Worm (Caenorhabditis elegans) whole organism, late embryonic: Measurements from ENCODE around the gene Y57A10A.13.

ENCODE experiments used
- C38D4.7 ChIP-seq: fragments of 200-800 bp; sonication (Bioruptor generic); optimal IDR thresholded peaks from 2 replicates; lab custom pipeline; 2018; ENCODE audit warnings: mild to moderate bottlenecking, missing genetic modification characterization, moderate library complexity, missing compliant biosample characterization
- Y22D7AL.16 ChIP-seq: sonication (generic microtip); optimal IDR thresholded peaks from 2 replicates; lab custom pipeline; 2016; ENCODE audit warnings: missing genetic modification characterization, missing compliant biosample characterization
- ceh-18 ChIP-seq: sonication (generic microtip); optimal IDR thresholded peaks from 2 replicates; lab custom pipeline; 2016; ENCODE audit warnings: missing genetic modification characterization, missing compliant biosample characterization
- ceh-19 ChIP-seq: fragments of 200-800 bp; sonication (Bioruptor generic); optimal IDR thresholded peaks from 2 replicates; lab custom pipeline; 2018; ENCODE audit warnings: mild to moderate bottlenecking, missing genetic modification characterization, missing compliant biosample characterization
- ceh-22 ChIP-seq: sonication (generic microtip); optimal IDR thresholded peaks from 2 replicates; lab custom pipeline; 2017; ENCODE audit warnings: missing biosample characterization, missing genetic modification characterization
- ceh-30 ChIP-seq: fragments of 150-350 bp; optimal IDR thresholded peaks from 2 replicates; lab custom pipeline; 2014; ENCODE audit warnings: missing biosample characterization, missing genetic modification characterization
- ceh-45 ChIP-seq: fragments of 200-800 bp; sonication (Bioruptor generic); IDR thresholded peaks from 2 replicates; pipeline ENCODE4 v1.3.6; 2022; ENCODE audit warnings: missing genetic modification reagents, missing genetic modification characterization, missing compliant biosample characterization
- ceh-48 ChIP-seq: sonication (generic microtip); optimal IDR thresholded peaks from 2 replicates; lab custom pipeline; 2016; ENCODE audit warnings: missing genetic modification characterization, inconsistent platforms, missing compliant biosample characterization
- ceh-6 ChIP-seq: fragments of 200-800 bp; sonication (Bioruptor generic); optimal IDR thresholded peaks from 2 replicates; lab custom pipeline; 2018; ENCODE audit warnings: mild to moderate bottlenecking, missing genetic modification characterization, missing compliant biosample characterization
- dmd-4 ChIP-seq: sonication (generic microtip); optimal IDR thresholded peaks from 2 replicates; lab custom pipeline; 2016; ENCODE audit warnings: borderline replicate concordance, missing genetic modification characterization, missing compliant biosample characterization
- elt-2 ChIP-seq: sonication (generic microtip); optimal IDR thresholded peaks from 2 replicates; lab custom pipeline; 2016; ENCODE audit warnings: missing genetic modification reagents, missing genetic modification characterization, missing compliant biosample characterization
- elt-4 ChIP-seq: sonication (generic microtip); optimal IDR thresholded peaks from 2 replicates; lab custom pipeline; 2016; ENCODE audit warnings: missing genetic modification characterization, missing compliant biosample characterization
- ets-4 ChIP-seq: sonication (generic microtip); optimal IDR thresholded peaks from 2 replicates; lab custom pipeline; 2016; ENCODE audit warnings: missing genetic modification characterization, missing compliant biosample characterization
- eyg-1 ChIP-seq: sonication (generic microtip); optimal IDR thresholded peaks from 2 replicates; lab custom pipeline; 2016; ENCODE audit warnings: missing genotype, missing genetic modification characterization, missing compliant biosample characterization
- fax-1 ChIP-seq: sonication (generic microtip); optimal IDR thresholded peaks from 2 replicates; lab custom pipeline; 2016; ENCODE audit warnings: missing genotype, missing genetic modification characterization, missing compliant biosample characterization
- fkh-10 ChIP-seq: fragments of 150-350 bp; optimal IDR thresholded peaks from 2 replicates; lab custom pipeline; 2014; ENCODE audit warnings: missing biosample characterization, missing genetic modification reagents, missing genetic modification characterization
- fkh-6 ChIP-seq: sonication (generic microtip); optimal IDR thresholded peaks from 2 replicates; lab custom pipeline; 2016; ENCODE audit warnings: missing genetic modification characterization, missing compliant biosample characterization
- hlh-13 ChIP-seq: fragments of 200-800 bp; sonication (Bioruptor generic); optimal IDR thresholded peaks from 2 replicates; lab custom pipeline; 2018; ENCODE audit warnings: mild to moderate bottlenecking, missing genetic modification characterization, missing compliant biosample characterization
- lim-6 ChIP-seq: sonication (generic microtip); optimal IDR thresholded peaks from 2 replicates; lab custom pipeline; 2016; ENCODE audit warnings: missing genetic modification characterization, missing compliant biosample characterization
- madf-2 ChIP-seq: sonication (generic microtip); optimal IDR thresholded peaks from 2 replicates; lab custom pipeline; 2017; ENCODE audit warnings: missing genetic modification characterization, missing compliant biosample characterization
- mec-3 ChIP-seq: sonication (generic microtip); optimal IDR thresholded peaks from 2 replicates; lab custom pipeline; 2016; ENCODE audit warnings: borderline replicate concordance, missing genetic modification characterization, missing compliant biosample characterization
- nhr-11 ChIP-seq: fragments of 150-350 bp; optimal IDR thresholded peaks from 2 replicates; lab custom pipeline; 2014; ENCODE audit warnings: missing biosample characterization, missing genetic modification characterization
- nhr-232 ChIP-seq: sonication (generic microtip); optimal IDR thresholded peaks from 2 replicates; lab custom pipeline; 2016; ENCODE audit warnings: missing genetic modification characterization, missing compliant biosample characterization
- odd-2 ChIP-seq: sonication (generic microtip); optimal IDR thresholded peaks from 2 replicates; lab custom pipeline; 2017; ENCODE audit warnings: antibody characterized with exemption, mild to moderate bottlenecking, missing genetic modification characterization, missing compliant biosample characterization
- pag-3 ChIP-seq: sonication (generic microtip); optimal IDR thresholded peaks from 2 replicates; lab custom pipeline; 2016; ENCODE audit warnings: missing compliant biosample characterization, missing genetic modification characterization, borderline replicate concordance
- pax-1 ChIP-seq: fragments of 150-350 bp; optimal IDR thresholded peaks from 2 replicates; lab custom pipeline; 2014; ENCODE audit warnings: missing biosample characterization, missing genetic modification characterization
- pha-2 ChIP-seq: sonication (generic microtip); optimal IDR thresholded peaks from 2 replicates; lab custom pipeline; 2017; ENCODE audit warnings: mild to moderate bottlenecking, missing genetic modification characterization, missing compliant biosample characterization
- pha-4 ChIP-seq: fragments of 150-350 bp; optimal IDR thresholded peaks from 2 replicates; lab custom pipeline; 2018; ENCODE audit warnings: missing biosample characterization, missing genetic modification reagents, missing genetic modification characterization
- pqm-1 ChIP-seq: sonication (generic microtip); optimal IDR thresholded peaks from 2 replicates; lab custom pipeline; 2016; ENCODE audit warnings: missing genetic modification characterization, missing compliant biosample characterization
- sdc-2 ChIP-seq: sonication (generic microtip); optimal IDR thresholded peaks from 2 replicates; lab custom pipeline; 2016; ENCODE audit warnings: missing genotype, missing genetic modification characterization, missing compliant biosample characterization
- syd-9 ChIP-seq: sonication (generic microtip); optimal IDR thresholded peaks from 2 replicates; lab custom pipeline; 2016; ENCODE audit warnings: mild to moderate bottlenecking, missing genetic modification characterization, moderate library complexity, missing compliant biosample characterization
- tbx-2 ChIP-seq: sonication (generic microtip); optimal IDR thresholded peaks from 2 replicates; lab custom pipeline; 2016; ENCODE audit warnings: missing genetic modification characterization, missing compliant biosample characterization
- tbx-7 ChIP-seq: sonication (generic microtip); optimal IDR thresholded peaks from 2 replicates; lab custom pipeline; 2016; ENCODE audit warnings: missing genotype, missing genetic modification characterization, missing compliant biosample characterization
- ttx-3 ChIP-seq: sonication (generic microtip); optimal IDR thresholded peaks from 2 replicates; lab custom pipeline; 2016; ENCODE audit warnings: missing genetic modification reagents, missing genetic modification characterization, missing compliant biosample characterization
- ztf-16 ChIP-seq: sonication (generic microtip); optimal IDR thresholded peaks from 2 replicates; lab custom pipeline; 2017; ENCODE audit warnings: missing genetic modification characterization, missing compliant biosample characterization

The Y57A10A.13 gene

ce11 chrII:12147331-12147730 is 37.4 kb downstream of the Y57A10A.13 start, which contains the start of gene Y57A10A.2:
Y57A10A.2 (plus strand) TSS chrII:12147631.
- TF ChIP-seq ttx-3 (tag; lab: Kevin White, UChicago) (no peak), fkh-10 (no peak), fkh-6 (no peak), elt-2 (no peak), eyg-1 (no peak), pax-1 (tag; lab: Kevin White, UChicago) (no peak), ceh-6 (GFP tag; lab: Kevin White, UChicago) (no peak), ceh-22 (no peak), nhr-11 (tag; lab: Kevin White, UChicago) (no peak), odd-2 (tag; lab: Kevin White, UChicago) (no peak), pag-3 (tag; lab: Kevin White, UChicago) (no peak), pha-4 (tag; lab: Kevin White, UChicago) (no peak), C38D4.7 (GFP tag; lab: Kevin White, UChicago) (no peak), Y22D7AL.16 (tag; lab: Kevin White, UChicago) (no peak)

ce11 chrII:12143558-12143957 is 41.1 kb downstream of the Y57A10A.13 start:
- TF ChIP-seq ceh-48 (tag; lab: Kevin White, UChicago) (no peak), odd-2 (tag; lab: Kevin White, UChicago) (no peak), madf-2 (tag; lab: Kevin White, UChicago) (no peak), ztf-16 (tag; lab: Kevin White, UChicago) (no peak), elt-4 (tag; lab: Kevin White, UChicago) (no peak), nhr-11 (tag; lab: Kevin White, UChicago) (no peak), fkh-10 (no peak), pax-1 (tag; lab: Kevin White, UChicago) (no peak), ceh-6 (GFP tag; lab: Kevin White, UChicago) (no peak), tbx-2 (tag; lab: Kevin White, UChicago) (no peak), pha-2 (tag; lab: Kevin White, UChicago) (no peak), lim-6 (no peak)

ce11 chrII:12137983-12138382 is 46.7 kb downstream of the Y57A10A.13 start:
- TF ChIP-seq elt-2, result no peak
- no peak for TF ChIP-seq ceh-48 (tag; lab: Kevin White, UChicago)
- TF ChIP-seq ceh-30 (tag; lab: Kevin White, UChicago), result no peak
- no peak for TF ChIP-seq ceh-6 (GFP tag; lab: Kevin White, UChicago)
- TF ChIP-seq tbx-7, result no peak
- TF ChIP-seq sdc-2 (tag; lab: Kevin White, UChicago), result no peak
- TF ChIP-seq pqm-1 (tag; lab: Kevin White, UChicago), result no peak
- TF ChIP-seq ceh-22, result no peak
- TF ChIP-seq lim-6, result no peak
- TF ChIP-seq madf-2 (tag; lab: Kevin White, UChicago), result no peak
- TF ChIP-seq ceh-45 (GFP tag; lab: Robert Waterston, UW), result no peak
- no peak for TF ChIP-seq mec-3 (tag; lab: Kevin White, UChicago)
- no peak for TF ChIP-seq nhr-232 (tag; lab: Kevin White, UChicago)
- no peak for TF ChIP-seq syd-9 (tag; lab: Kevin White, UChicago)
- TF ChIP-seq dmd-4 (tag; lab: Kevin White, UChicago), result no peak
- TF ChIP-seq eyg-1, result no peak
- TF ChIP-seq Y22D7AL.16 (tag; lab: Kevin White, UChicago), result no peak
- no peak for TF ChIP-seq ttx-3 (tag; lab: Kevin White, UChicago)
- no peak for TF ChIP-seq fax-1 (tag; lab: Kevin White, UChicago)
- TF ChIP-seq hlh-13, result no peak

ce11 chrII:12130868-12131267 is 53.8 kb downstream of the Y57A10A.13 start, which contains the start of gene set-24:
set-24 (minus strand) TSS chrII:12130968.
- TF ChIP-seq ets-4 (tag; lab: Kevin White, UChicago), result no peak
- TF ChIP-seq ceh-30 (tag; lab: Kevin White, UChicago), result no peak
- no peak for TF ChIP-seq ceh-19 (GFP tag; lab: Kevin White, UChicago)
- TF ChIP-seq ceh-18 (tag; lab: Kevin White, UChicago), result no peak
